Fruit fly (Drosophila melanogaster): ENCODE measurements around the gene shps.

DNA sequence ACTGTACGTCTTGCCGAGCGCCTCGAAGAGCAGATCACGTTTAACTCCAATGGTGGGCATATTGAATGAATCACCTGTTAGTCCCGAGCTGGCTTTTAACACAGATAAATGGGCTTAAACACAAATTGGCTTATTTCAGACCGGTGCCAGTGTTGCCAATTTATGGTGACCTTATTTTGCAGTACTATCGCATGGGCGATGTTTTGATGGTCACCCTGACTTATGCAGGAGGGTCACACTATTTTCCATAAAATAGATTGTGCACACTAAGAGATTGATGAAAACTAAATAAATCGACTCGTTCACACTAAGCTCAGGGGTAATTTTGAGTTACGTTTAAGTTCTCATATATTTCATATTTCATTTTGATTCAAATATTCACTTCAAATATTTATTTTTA is 26.9 kb upstream of the shps start, which contains the start of gene beta-PheRS:
- TF ChIP-seq EcR (GFP tag; optimal IDR thresholded peaks at IDR 0.05) (no peak), Pif1A (GFP tag; optimal IDR thresholded peaks at IDR 0.05) (no peak), CG34367 (tag; optimal IDR thresholded peaks at IDR 0.05) (no peak), fd96Ca (GFP tag; IDR thresholded peaks at IDR 0.05) (peak; percentile 11; the same call in 1 of the 3 replicates), CG8301 (tag; optimal IDR thresholded peaks at IDR 0.05) (no peak), Pif1B (GFP tag; optimal IDR thresholded peaks at IDR 0.05) (no peak), CG17806 (tag; optimal IDR thresholded peaks at IDR 0.05) (no peak)
